Worm (Caenorhabditis elegans) whole organism, mixed stage, embryonic: ENCODE data around the gene gcy-34.

ENCODE experiments used
- ces-1 ChIP-seq: fragments of 150-350 bp; optimal IDR thresholded peaks from 2 replicates; lab custom pipeline; 2014; ENCODE audit warnings: missing biosample characterization, missing genetic modification reagents, missing genetic modification characterization
- elt-3 ChIP-seq: fragments of 150-350 bp; optimal IDR thresholded peaks from 2 replicates; lab custom pipeline; 2014; ENCODE audit warnings: missing biosample characterization, missing genetic modification characterization
- lin-13 ChIP-seq: fragments of 150-350 bp; optimal IDR thresholded peaks from 2 replicates; lab custom pipeline; 2014; ENCODE audit warnings: missing biosample characterization, missing genetic modification characterization
- nhr-12 ChIP-seq: fragments of 150-350 bp; optimal IDR thresholded peaks from 2 replicates; lab custom pipeline; 2014; ENCODE audit warnings: missing biosample characterization, missing genetic modification characterization
- nhr-237 ChIP-seq: fragments of 150-350 bp; optimal IDR thresholded peaks from 2 replicates; lab custom pipeline; 2014; ENCODE audit warnings: missing biosample characterization, missing genetic modification characterization
- tbx-8 ChIP-seq: fragments of 200-800 bp; sonication (Bioruptor generic); optimal IDR thresholded peaks from 2 replicates; lab custom pipeline; 2018; ENCODE audit warnings: mild to moderate bottlenecking, missing genetic modification characterization, moderate library complexity, missing compliant biosample characterization
- unc-39 ChIP-seq: fragments of 150-350 bp; optimal IDR thresholded peaks from 2 replicates; lab custom pipeline; 2014; ENCODE audit warnings: missing biosample characterization, missing genetic modification characterization
- unc-62 ChIP-seq: fragments of 150-350 bp; optimal IDR thresholded peaks from 2 replicates; lab custom pipeline; 2014; ENCODE audit warnings: missing biosample characterization, missing genetic modification reagents, missing genetic modification characterization
- ztf-11 ChIP-seq: fragments of 150-350 bp; optimal IDR thresholded peaks from 2 replicates; lab custom pipeline; 2014; ENCODE audit warnings: missing biosample characterization, missing genetic modification characterization

DNA sequence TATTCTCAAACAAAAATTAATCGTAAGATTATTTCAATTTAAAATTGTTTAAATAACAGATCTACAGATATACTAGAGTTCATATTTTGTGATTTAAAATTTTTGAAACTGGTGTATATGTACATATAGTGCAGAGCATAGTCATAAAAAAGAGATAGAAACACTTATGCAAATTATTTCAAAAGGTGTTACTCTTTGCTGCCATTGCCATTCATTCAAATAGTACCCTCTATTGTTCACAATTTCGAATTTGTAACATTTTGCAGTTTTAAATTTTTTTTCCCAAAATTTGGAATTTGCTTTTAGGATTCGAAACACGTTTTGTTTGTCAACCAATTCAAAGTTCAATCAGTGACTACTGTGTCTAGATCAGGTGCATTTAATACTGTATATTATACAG lies 25.4 kb downstream of the gcy-34 start, which contains the start of gene F32H5.4:
- TF ChIP-seq lin-13 (no peak), ztf-11 (tag; lab: Kevin White, UChicago) (no peak), nhr-12 (tag; lab: Kevin White, UChicago) (no peak), ces-1 (GFP tag; lab: Kevin White, UChicago) (no peak), nhr-237 (tag; lab: Kevin White, UChicago) (no peak), elt-3 (tag; lab: Kevin White, UChicago) (no peak), unc-39 (tag; lab: Kevin White, UChicago) (no peak), unc-62 (GFP tag; lab: Kevin White, UChicago) (no peak), tbx-8 (no peak)
